Fruit fly (Drosophila melanogaster) whole organism, embryonic: ENCODE measurements around the gene CG7601.

Source experiments
- Aef1 ChIP-seq: fragments of 200-800 bp; sonication (Bioruptor generic); IDR thresholded peaks from 3 replicates; pipeline ENCODE4 v1.3.6; 2022; ENCODE audit warnings: missing biosample characterization, missing genetic modification characterization
- Atf3 ChIP-seq: fragments of 200-800 bp; sonication (Bioruptor generic); optimal IDR thresholded peaks from 3 replicates; lab custom pipeline; 2016; ENCODE audit warnings: missing biosample characterization, missing genetic modification characterization
- Blimp-1 ChIP-seq: fragments of 200-800 bp; sonication (Bioruptor generic); optimal IDR thresholded peaks from 3 replicates; lab custom pipeline; 2018; ENCODE audit warnings: missing biosample characterization, missing genetic modification characterization, mild to moderate bottlenecking, moderate library complexity, missing genetic modification reagents
- CG11093 ChIP-seq: fragments of 200-800 bp; sonication (Bioruptor generic); IDR thresholded peaks from 3 replicates; pipeline ENCODE4 v1.3.6; 2022; ENCODE audit warnings: missing biosample characterization, missing genetic modification characterization
- CG11247 ChIP-seq: fragments of 200-800 bp; sonication (Bioruptor generic); IDR thresholded peaks from 2 replicates; pipeline ENCODE4 v1.3.6; 2022; ENCODE audit warnings: missing biosample characterization, missing genetic modification characterization
- CG11695 ChIP-seq: fragments of 200-800 bp; sonication (Bioruptor generic); IDR thresholded peaks from 3 replicates; pipeline ENCODE4 v1.3.6; 2022; ENCODE audit warnings: missing biosample characterization, missing genetic modification characterization
- CG12071 ChIP-seq: fragments of 200-800 bp; sonication (Bioruptor generic); optimal IDR thresholded peaks from 3 replicates; lab custom pipeline; 2018; ENCODE audit warnings: missing biosample characterization, mild to moderate bottlenecking, missing genetic modification characterization
- CG15011 ChIP-seq: fragments of 200-800 bp; sonication (Bioruptor generic); optimal IDR thresholded peaks from 3 replicates; lab custom pipeline; 2018; ENCODE audit warnings: missing biosample characterization, mild to moderate bottlenecking, missing genetic modification characterization
- CG17802 ChIP-seq: fragments of 200-800 bp; sonication (Bioruptor generic); optimal IDR thresholded peaks from 2 replicates; lab custom pipeline; 2018; ENCODE audit warnings: missing biosample characterization, mild to moderate bottlenecking, missing genetic modification characterization, moderate library complexity
- CG18011 ChIP-seq: fragments of 200-800 bp; sonication (Bioruptor generic); optimal IDR thresholded peaks from 2 replicates; lab custom pipeline; 2017; ENCODE audit warnings: missing biosample characterization, missing genetic modification characterization, mild to moderate bottlenecking, moderate library complexity, missing genotype
- CG1832 ChIP-seq: fragments of 200-800 bp; sonication (Bioruptor generic); optimal IDR thresholded peaks from 2 replicates; lab custom pipeline; 2017; ENCODE audit warnings: missing biosample characterization, mild to moderate bottlenecking, missing genetic modification characterization, inconsistent platforms
- CG18599 ChIP-seq: fragments of 200-800 bp; sonication (Bioruptor generic); optimal IDR thresholded peaks from 3 replicates; lab custom pipeline; 2017; ENCODE audit warnings: missing biosample characterization, missing genetic modification characterization, mild to moderate bottlenecking, moderate library complexity, missing genetic modification reagents
- CG2875 ChIP-seq: fragments of 200-800 bp; sonication (Bioruptor generic); optimal IDR thresholded peaks from 2 replicates; lab custom pipeline; 2017; ENCODE audit warnings: missing biosample characterization, mild to moderate bottlenecking, missing genetic modification characterization, missing genetic modification reagents
- CG34224 ChIP-seq: fragments of 200-800 bp; sonication (Bioruptor generic); IDR thresholded peaks from 3 replicates; pipeline ENCODE4 v1.3.6; 2022; ENCODE audit warnings: missing biosample characterization, missing genetic modification characterization; ENCODE audit not compliant: partially characterized antibody
- CG4282 ChIP-seq: fragments of 200-800 bp; sonication (Bioruptor generic); optimal IDR thresholded peaks from 2 replicates; lab custom pipeline; 2016; ENCODE audit warnings: missing biosample characterization, missing genetic modification characterization
- CG4360 ChIP-seq: fragments of 200-800 bp; sonication (Bioruptor generic); IDR thresholded peaks from 2 replicates; pipeline ENCODE4 v1.3.6; 2022; ENCODE audit warnings: missing biosample characterization, missing genetic modification characterization
- CG4707 ChIP-seq: fragments of 200-800 bp; sonication (Bioruptor generic); optimal IDR thresholded peaks from 2 replicates; lab custom pipeline; 2018; ENCODE audit warnings: missing biosample characterization, mild to moderate bottlenecking, missing genetic modification characterization, moderate library complexity
- CG7839 ChIP-seq: fragments of 200-800 bp; sonication (Bioruptor generic); optimal IDR thresholded peaks from 3 replicates; lab custom pipeline; 2018; ENCODE audit warnings: missing biosample characterization, mild to moderate bottlenecking, missing genetic modification characterization, moderate library complexity
- CG8388 ChIP-seq: fragments of 200-800 bp; sonication (Bioruptor generic); optimal IDR thresholded peaks from 2 replicates; lab custom pipeline; 2019; ENCODE audit warnings: missing biosample characterization, mild to moderate bottlenecking, missing genetic modification characterization, moderate library complexity
- CG9609 ChIP-seq: fragments of 200-800 bp; sonication (Bioruptor generic); optimal IDR thresholded peaks from 3 replicates; lab custom pipeline; 2016; ENCODE audit warnings: missing biosample characterization, missing genetic modification characterization
- Dll ChIP-seq: fragments of 200-800 bp; sonication (Bioruptor generic); IDR thresholded peaks from 4 replicates; pipeline ENCODE4 v1.3.6; 2022; ENCODE audit warnings: missing biosample characterization, missing genetic modification characterization; ENCODE audit not compliant: partially characterized antibody
- Doc3 ChIP-seq: fragments of 200-800 bp; sonication (Bioruptor generic); IDR thresholded peaks from 3 replicates; pipeline ENCODE4 v1.3.6; 2022; ENCODE audit warnings: missing biosample characterization, missing genetic modification characterization; ENCODE audit not compliant: partially characterized antibody
- Hey ChIP-seq: fragments of 200-800 bp; sonication (Bioruptor generic); optimal IDR thresholded peaks from 3 replicates; lab custom pipeline; 2018; ENCODE audit warnings: missing biosample characterization, mild to moderate bottlenecking, missing genetic modification characterization
- Hsf ChIP-seq: fragments of 200-800 bp; sonication (Bioruptor generic); optimal IDR thresholded peaks from 3 replicates; lab custom pipeline; 2016; ENCODE audit warnings: missing biosample characterization, missing genetic modification characterization
- Meics ChIP-seq: fragments of 200-800 bp; sonication (Bioruptor generic); optimal IDR thresholded peaks from 2 replicates; lab custom pipeline; 2017; ENCODE audit warnings: missing biosample characterization, mild to moderate bottlenecking, missing genetic modification characterization
- Myb ChIP-seq: fragments of 200-800 bp; sonication (Bioruptor generic); optimal IDR thresholded peaks from 2 replicates; lab custom pipeline; 2016; ENCODE audit warnings: missing biosample characterization, missing genetic modification characterization
- TFAM ChIP-seq: fragments of 200-800 bp; sonication (Bioruptor generic); optimal IDR thresholded peaks from 2 replicates; lab custom pipeline; 2017; ENCODE audit warnings: missing biosample characterization, missing genetic modification characterization, inconsistent platforms
- Taf1 ChIP-seq: fragments of 200-800 bp; sonication (Bioruptor generic); IDR thresholded peaks from 2 replicates; pipeline ENCODE4 v1.3.6; 2022; ENCODE audit warnings: missing biosample characterization, missing genetic modification characterization
- chn ChIP-seq: fragments of 200-800 bp; sonication (Bioruptor generic); optimal IDR thresholded peaks from 2 replicates; lab custom pipeline; 2016; ENCODE audit warnings: missing biosample characterization, missing genetic modification characterization
- dmrt11E ChIP-seq: fragments of 200-800 bp; sonication (Bioruptor generic); optimal IDR thresholded peaks from 3 replicates; lab custom pipeline; 2018; ENCODE audit warnings: missing biosample characterization, mild to moderate bottlenecking, missing genetic modification characterization, moderate library complexity
- ewg ChIP-seq: fragments of 200-800 bp; sonication (Bioruptor generic); optimal IDR thresholded peaks from 3 replicates; lab custom pipeline; 2017; ENCODE audit warnings: mild to moderate bottlenecking, missing biosample characterization, missing genetic modification reagents, missing genetic modification characterization
- eyg ChIP-seq: fragments of 200-800 bp; sonication (Bioruptor generic); optimal IDR thresholded peaks from 3 replicates; lab custom pipeline; 2016; ENCODE audit warnings: missing biosample characterization, missing genetic modification characterization
- gsb-n ChIP-seq: fragments of 200-800 bp; sonication (Bioruptor generic); optimal IDR thresholded peaks from 3 replicates; lab custom pipeline; 2018; ENCODE audit warnings: missing biosample characterization, mild to moderate bottlenecking, missing genetic modification characterization
- insv ChIP-seq, 2 experiments: fragments of 200-800 bp; sonication (Bioruptor generic); optimal IDR thresholded peaks; 3 replicates each; lab custom pipeline; 2016 to 2018; ENCODE audit warnings: missing biosample characterization in 2 of 2, missing genetic modification characterization in 2 of 2
- jumu ChIP-seq: fragments of 200-800 bp; sonication (Bioruptor generic); optimal IDR thresholded peaks from 3 replicates; lab custom pipeline; 2016; ENCODE audit warnings: missing biosample characterization, missing genetic modification characterization
- kah ChIP-seq: fragments of 200-800 bp; sonication (Bioruptor generic); optimal IDR thresholded peaks from 2 replicates; lab custom pipeline; 2018; ENCODE audit warnings: missing biosample characterization, mild to moderate bottlenecking, missing genetic modification characterization
- odd ChIP-seq: fragments of 200-800 bp; sonication (Bioruptor generic); optimal IDR thresholded peaks from 2 replicates; lab custom pipeline; 2017; ENCODE audit warnings: missing biosample characterization, mild to moderate bottlenecking, missing genetic modification characterization
- pros ChIP-seq: fragments of 200-800 bp; sonication (Bioruptor generic); optimal IDR thresholded peaks from 3 replicates; lab custom pipeline; 2019; ENCODE audit warnings: missing biosample characterization, mild to moderate bottlenecking, missing genetic modification characterization, moderate library complexity
- pum ChIP-seq: fragments of 200-800 bp; sonication (Bioruptor generic); optimal IDR thresholded peaks from 2 replicates; lab custom pipeline; 2016; ENCODE audit warnings: missing biosample characterization, missing genetic modification characterization
- run ChIP-seq: fragments of 200-800 bp; sonication (Bioruptor generic); optimal IDR thresholded peaks from 3 replicates; lab custom pipeline; 2018; ENCODE audit warnings: missing biosample characterization, mild to moderate bottlenecking, missing genetic modification characterization
- stc ChIP-seq: fragments of 200-800 bp; sonication (Bioruptor generic); IDR thresholded peaks from 2 replicates; pipeline ENCODE4 v1.3.6; 2022; ENCODE audit warnings: missing biosample characterization, missing genetic modification characterization
- tup ChIP-seq: fragments of 200-800 bp; sonication (Bioruptor generic); optimal IDR thresholded peaks from 2 replicates; lab custom pipeline; 2016; ENCODE audit warnings: missing biosample characterization, mild to moderate bottlenecking, missing genetic modification characterization, moderate library complexity
- twi ChIP-seq: fragments of 200-800 bp; optimal IDR thresholded peaks from 2 replicates; lab custom pipeline; 2019; ENCODE audit warnings: missing biosample characterization, mild to moderate bottlenecking, missing genetic modification characterization, moderate library complexity
- unpg ChIP-seq: fragments of 200-800 bp; sonication (Bioruptor generic); optimal IDR thresholded peaks from 3 replicates; lab custom pipeline; 2018; ENCODE audit warnings: missing biosample characterization, mild to moderate bottlenecking, missing genetic modification characterization, moderate library complexity
- usp ChIP-seq: fragments of >200 bp; optimal IDR thresholded peaks from 2 replicates; lab custom pipeline; 2017; ENCODE audit warnings: missing biosample characterization, missing genetic modification characterization
- vvl ChIP-seq: fragments of 200-800 bp; sonication (Bioruptor generic); IDR thresholded peaks from 2 replicates; pipeline ENCODE4 v1.3.6; 2022; ENCODE audit warnings: missing biosample characterization, missing genetic modification characterization
- z ChIP-seq: fragments of 200-800 bp; sonication (Bioruptor generic); IDR thresholded peaks from 3 replicates; pipeline ENCODE4 v1.3.6; 2022; ENCODE audit warnings: missing biosample characterization, missing genetic modification characterization
- zen2 ChIP-seq: fragments of 200-800 bp; sonication (Bioruptor generic); IDR thresholded peaks from 3 replicates; pipeline ENCODE4 v1.3.6; 2022; ENCODE audit warnings: missing biosample characterization, missing genetic modification characterization; ENCODE audit not compliant: partially characterized antibody

Gene CG7601

DNA sequence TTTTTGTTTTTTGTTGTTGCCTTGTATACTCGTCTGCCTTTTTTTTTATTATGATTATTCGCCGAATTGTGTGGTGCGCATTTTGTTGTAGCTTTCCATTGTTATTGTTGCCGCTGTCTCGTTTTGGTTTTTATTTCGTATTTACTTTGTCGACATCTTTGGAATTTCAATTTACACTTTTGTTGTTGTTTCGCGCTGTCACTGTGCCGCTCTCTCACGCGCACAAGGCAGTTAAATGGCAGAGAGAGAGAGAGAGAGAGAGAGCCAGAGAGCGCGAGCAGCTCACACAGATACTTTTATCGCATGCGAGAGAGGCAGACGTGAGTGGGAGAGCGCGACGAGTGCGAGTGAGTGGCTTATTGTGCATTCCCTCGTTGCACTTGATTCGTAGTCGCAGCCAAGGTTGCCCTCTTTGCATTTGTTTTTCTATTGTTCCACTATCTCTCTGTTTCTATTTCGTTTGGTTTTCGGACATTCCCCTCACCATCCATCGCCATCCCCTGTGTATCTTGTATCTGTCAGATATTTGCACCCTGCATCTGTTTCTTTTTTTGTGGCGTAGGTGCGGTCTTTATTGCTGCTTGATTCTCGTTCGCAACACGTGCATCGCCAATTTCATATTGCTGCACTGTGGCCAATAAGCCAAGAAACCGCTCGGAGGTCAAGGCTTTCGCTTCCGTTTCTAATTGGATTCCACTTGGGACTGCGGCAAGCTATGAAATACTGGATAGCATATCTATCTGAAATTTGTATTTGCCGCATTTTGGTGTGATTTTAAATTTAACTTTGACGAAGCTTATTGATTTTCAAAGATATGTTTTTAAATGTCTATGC is 38.0 kb upstream of the CG7601 start:
- TF ChIP-seq Aef1 (GFP tag; lab: Robert Waterston, UW) (no peak), zen2 (peak; percentile 83; the same call in 2 of the 3 replicates), CG4282 (GFP tag; lab: Kevin White, UChicago) (no peak), kah (GFP tag; lab: Kevin White, UChicago) (peak; percentile 20), dmrt11E (tag; lab: Kevin White, UChicago) (no peak), Hey (tag; lab: Kevin White, UChicago) (no peak), z (GFP tag; lab: Robert Waterston, UW) (peak; percentile 98), vvl (GFP tag; lab: Robert Waterston, UW) (peak; percentile 43; the same call in 1 of the 2 replicates), CG7839 (tag; lab: Kevin White, UChicago) (no peak), CG12071 (GFP tag; lab: Kevin White, UChicago) (peak; percentile 29), odd (GFP tag; lab: Kevin White, UChicago) (no peak), Hsf (GFP tag; lab: Kevin White, UChicago) (no peak), pros (GFP tag; lab: Kevin White, UChicago) (peak; percentile 29), CG9609 (GFP tag; lab: Kevin White, UChicago) (no peak), CG17802 (tag; lab: Kevin White, UChicago) (no peak), jumu (no peak), run (tag; lab: Kevin White, UChicago) (peak; percentile 24), CG4360 (GFP tag; lab: Robert Waterston, UW) (peak; percentile 91), CG18011 (no peak), TFAM (GFP tag; lab: Kevin White, UChicago) (no peak), CG11247 (no peak), CG34224 (GFP tag; lab: Robert Waterston, UW) (peak; percentile 85), ewg (GFP tag; lab: Kevin White, UChicago) (no peak), CG2875 (GFP tag; lab: Kevin White, UChicago) (no peak), CG18599 (GFP tag; lab: Kevin White, UChicago) (no peak), stc (GFP tag; lab: Robert Waterston, UW) (peak; percentile 10; the same call in 1 of the 2 replicates), eyg (no peak), CG1832 (peak; percentile 19), Myb (GFP tag; lab: Kevin White, UChicago) (no peak), gsb-n (tag; lab: Kevin White, UChicago) (no peak), CG11695 (no peak), chn (no peak), CG11093 (GFP tag; lab: Robert Waterston, UW) (no peak), unpg (GFP tag; lab: Kevin White, UChicago) (peak; percentile 30), insv (GFP tag; optimal IDR thresholded peaks at IDR 0.05; lab: Kevin White, UChicago) (peak; percentile 44 to 91), Doc3 (GFP tag; lab: Robert Waterston, UW) (peak; percentile 28; the same call in 1 of the 3 replicates), usp (GFP tag; lab: Kevin White, UChicago) (no peak), CG15011 (GFP tag; lab: Kevin White, UChicago) (no peak), CG8388 (GFP tag; lab: Kevin White, UChicago) (no peak), pum (GFP tag; lab: Kevin White, UChicago) (no peak), twi (tag; lab: Kevin White, UChicago) (no peak), Dll (GFP tag; lab: Robert Waterston, UW) (peak; percentile 62; the same call in 3 of the 4 replicates), Atf3 (no peak), tup (GFP tag; lab: Kevin White, UChicago) (no peak), CG4707 (GFP tag; lab: Kevin White, UChicago) (peak; percentile 22), Taf1 (no peak), Meics (GFP tag; lab: Kevin White, UChicago) (no peak), Blimp-1 (GFP tag; lab: Kevin White, UChicago) (no peak)
